Worm (Caenorhabditis elegans): ENCODE measurements around the gene daf-2.

- TF ChIP-seq lin-39 (tag; optimal IDR thresholded peaks at IDR 0.05) (no peak), ztf-4 (tag; optimal IDR thresholded peaks at IDR 0.05) (no peak), unc-39 (tag; optimal IDR thresholded peaks at IDR 0.05) (no peak), ceh-82 (tag; optimal IDR thresholded peaks at IDR 0.05) (no peak), skn-1 (tag; optimal IDR thresholded peaks at IDR 0.05) (no peak), nfya-1 (tag; optimal IDR thresholded peaks at IDR 0.05; ENCODE audit: insufficient read depth) (no peak), ama-1 (optimal IDR thresholded peaks at IDR 0.05) (no peak), fkh-2 (tag; optimal IDR thresholded peaks at IDR 0.05) (no peak), elt-3 (tag; optimal IDR thresholded peaks at IDR 0.05) (no peak), pha-4 (tag; optimal IDR thresholded peaks at IDR 0.05) (no peak), egl-5 (tag; optimal IDR thresholded peaks at IDR 0.05) (no peak), ceh-16 (tag; optimal IDR thresholded peaks at IDR 0.05) (no peak), mdl-1 (tag; optimal IDR thresholded peaks at IDR 0.05) (no peak), jun-1 (tag; optimal IDR thresholded peaks at IDR 0.05) (no peak)
Observed at ce11 chrIII:3063084-3063483, 22.4 kb upstream of the daf-2 start.

Data from whole organism, L3 larva.